Worm (Caenorhabditis elegans): ENCODE measurements around the gene F14F7.7.

DNA sequence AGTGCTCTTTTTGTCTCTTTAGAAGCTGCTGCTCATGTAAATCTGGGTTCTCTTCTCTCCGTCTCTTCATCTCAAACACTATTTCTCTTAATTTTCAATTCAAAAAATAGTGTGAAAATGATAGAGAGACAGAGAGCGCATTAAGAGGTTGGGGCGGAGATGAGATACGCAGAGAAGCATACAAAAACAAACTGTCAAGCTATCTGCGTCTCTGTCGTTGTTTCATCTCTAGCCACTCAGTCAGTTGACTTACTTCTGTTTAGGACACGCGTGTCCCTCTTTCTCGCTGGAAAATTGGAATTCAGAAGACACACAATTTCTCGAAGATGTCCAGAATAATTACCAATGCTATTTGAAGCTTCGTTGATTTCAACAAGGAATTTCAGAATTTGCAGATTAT, 30.4 kb downstream of the F14F7.7 start:
- TF ChIP-seq fos-1 (tag; optimal IDR thresholded peaks at IDR 0.05): peak; percentile 94
- peak; percentile 50 for TF ChIP-seq nhr-76 (tag; optimal IDR thresholded peaks at IDR 0.05)
- no peak for TF ChIP-seq C34B4.2 (tag; optimal IDR thresholded peaks at IDR 0.05)
- TF ChIP-seq nhr-237 (tag; optimal IDR thresholded peaks at IDR 0.05): peak; percentile 83
- TF ChIP-seq unc-130 (tag; optimal IDR thresholded peaks at IDR 0.05): peak; percentile 64
- TF ChIP-seq aly-2 (tag; optimal IDR thresholded peaks at IDR 0.05): peak; percentile 93
- TF ChIP-seq lin-39 (tag; optimal IDR thresholded peaks at IDR 0.05): peak; percentile 94
- TF ChIP-seq nhr-77 (tag; optimal IDR thresholded peaks at IDR 0.05): peak; percentile 92
- peak; percentile 81 for TF ChIP-seq sox-4 (tag; optimal IDR thresholded peaks at IDR 0.05)

Data from whole organism, L1 larva.